Fruit fly (Drosophila melanogaster) whole organism, embryonic: ENCODE data around the gene CG12116.

Experiments used
- Antp ChIP-seq: fragments of 200-800 bp; sonication (Bioruptor generic); optimal IDR thresholded peaks from 3 replicates; lab custom pipeline; 2016; ENCODE audit warnings: missing biosample characterization, missing genetic modification characterization
- CG10147 ChIP-seq: fragments of 200-800 bp; sonication (Bioruptor generic); optimal IDR thresholded peaks from 2 replicates; lab custom pipeline; 2019; ENCODE audit warnings: missing biosample characterization, mild to moderate bottlenecking, missing genetic modification characterization, moderate library complexity
- CG10543 ChIP-seq: fragments of 200-800 bp; sonication (Bioruptor generic); optimal IDR thresholded peaks from 3 replicates; lab custom pipeline; 2017; ENCODE audit warnings: missing biosample characterization, mild to moderate bottlenecking, missing genetic modification characterization, moderate library complexity
- CG12769 ChIP-seq: fragments of 200-800 bp; sonication (Bioruptor generic); optimal IDR thresholded peaks from 2 replicates; lab custom pipeline; 2019; ENCODE audit warnings: missing biosample characterization, mild to moderate bottlenecking, missing genetic modification characterization, moderate library complexity
- CG13424 ChIP-seq: fragments of 200-800 bp; sonication (Bioruptor generic); optimal IDR thresholded peaks from 2 replicates; lab custom pipeline; 2019; ENCODE audit warnings: missing biosample characterization, mild to moderate bottlenecking, missing genetic modification characterization, moderate library complexity
- CG14014 ChIP-seq: fragments of 200-800 bp; sonication (Bioruptor generic); IDR thresholded peaks from 2 replicates; pipeline ENCODE4 v1.3.6; 2022; ENCODE audit warnings: missing biosample characterization, missing genetic modification characterization
- CG1529 ChIP-seq: fragments of 200-800 bp; sonication (Bioruptor generic); optimal IDR thresholded peaks from 3 replicates; lab custom pipeline; 2018; ENCODE audit warnings: missing biosample characterization, missing genetic modification characterization
- CG17361 ChIP-seq: fragments of 200-800 bp; sonication (Bioruptor generic); IDR thresholded peaks from 3 replicates; pipeline ENCODE4 v1.3.6; 2022; ENCODE audit warnings: missing biosample characterization, missing genetic modification characterization
- CG2889 ChIP-seq: fragments of 200-800 bp; sonication (Bioruptor generic); IDR thresholded peaks from 3 replicates; pipeline ENCODE4 v1.3.6; 2022; ENCODE audit warnings: missing biosample characterization, missing genetic modification characterization
- CG32767 ChIP-seq: fragments of 200-800 bp; sonication (Bioruptor generic); IDR thresholded peaks from 2 replicates; pipeline ENCODE4 v1.3.6; 2022; ENCODE audit warnings: missing biosample characterization, missing genetic modification characterization
- CG33213 ChIP-seq: fragments of 200-800 bp; sonication (Bioruptor generic); optimal IDR thresholded peaks from 3 replicates; lab custom pipeline; 2016; ENCODE audit warnings: missing biosample characterization, missing genetic modification characterization
- CG4360 ChIP-seq: fragments of 200-800 bp; sonication (Bioruptor generic); IDR thresholded peaks from 2 replicates; pipeline ENCODE4 v1.3.6; 2022; ENCODE audit warnings: missing biosample characterization, missing genetic modification characterization
- CG4617 ChIP-seq: fragments of 200-800 bp; sonication (Bioruptor generic); optimal IDR thresholded peaks from 3 replicates; lab custom pipeline; 2016; ENCODE audit warnings: missing biosample characterization, missing genetic modification characterization, borderline replicate concordance
- CG4854 ChIP-seq: fragments of 200-800 bp; sonication (Bioruptor generic); optimal IDR thresholded peaks from 2 replicates; lab custom pipeline; 2016; ENCODE audit warnings: missing biosample characterization, missing genetic modification characterization, inconsistent platforms
- CG5180 ChIP-seq: fragments of 200-800 bp; sonication (Bioruptor generic); optimal IDR thresholded peaks from 3 replicates; lab custom pipeline; 2017; ENCODE audit warnings: missing biosample characterization, missing genetic modification characterization, mild to moderate bottlenecking, moderate library complexity, missing genetic modification reagents
- CG5953 ChIP-seq: fragments of 200-800 bp; sonication (Bioruptor generic); IDR thresholded peaks from 2 replicates; pipeline ENCODE4 v1.3.6; 2022; ENCODE audit warnings: missing biosample characterization, missing genetic modification characterization
- CG6791 ChIP-seq: fragments of 200-800 bp; sonication (Bioruptor generic); IDR thresholded peaks from 3 replicates; pipeline ENCODE4 v1.3.6; 2022; ENCODE audit warnings: missing biosample characterization, missing genetic modification characterization; ENCODE audit not compliant: partially characterized antibody
- CG8290 ChIP-seq, 3 experiments: fragments of 200-800 bp; sonication (Bioruptor generic); optimal IDR thresholded peaks; 2 replicates each; lab custom pipeline; 2016 to 2019; ENCODE audit warnings: missing biosample characterization in 3 of 3, missing genetic modification characterization in 3 of 3, mild to moderate bottlenecking in 2 of 3, moderate library complexity in 1 of 3
- CG8478 ChIP-seq: fragments of >200 bp; optimal IDR thresholded peaks from 2 replicates; lab custom pipeline; 2018
- CG9215 ChIP-seq: fragments of 200-800 bp; sonication (Bioruptor generic); IDR thresholded peaks from 2 replicates; pipeline ENCODE4 v1.3.6; 2022; ENCODE audit warnings: missing biosample characterization, missing genetic modification characterization
- CG9817 ChIP-seq: fragments of 200-800 bp; sonication (Bioruptor generic); optimal IDR thresholded peaks from 2 replicates; lab custom pipeline; 2018; ENCODE audit warnings: missing biosample characterization, mild to moderate bottlenecking, missing genetic modification characterization, moderate library complexity
- CoRest ChIP-seq: fragments of 200-800 bp; sonication (Bioruptor generic); optimal IDR thresholded peaks from 3 replicates; lab custom pipeline; 2018; ENCODE audit warnings: missing biosample characterization, mild to moderate bottlenecking, missing genetic modification characterization, moderate library complexity
- CrebB ChIP-seq: fragments of 200-800 bp; sonication (Bioruptor generic); optimal IDR thresholded peaks from 3 replicates; lab custom pipeline; 2018; ENCODE audit warnings: missing biosample characterization, mild to moderate bottlenecking, missing genetic modification characterization
- D19A ChIP-seq: fragments of 200-800 bp; optimal IDR thresholded peaks from 3 replicates; lab custom pipeline; 2019; ENCODE audit warnings: missing biosample characterization, mild to moderate bottlenecking, missing genetic modification characterization, moderate library complexity
- Gsc ChIP-seq: fragments of 200-800 bp; sonication (Bioruptor generic); IDR thresholded peaks from 2 replicates; pipeline ENCODE4 v1.3.6; 2022; ENCODE audit warnings: missing biosample characterization, missing genetic modification characterization
- H15 ChIP-seq: fragments of 200-800 bp; sonication (Bioruptor generic); IDR thresholded peaks from 3 replicates; pipeline ENCODE4 v1.3.6; 2022; ENCODE audit warnings: missing biosample characterization, missing genetic modification characterization
- HLH3B ChIP-seq: fragments of 200-800 bp; sonication (Bioruptor generic); IDR thresholded peaks from 2 replicates; pipeline ENCODE4 v1.3.6; 2022; ENCODE audit warnings: missing biosample characterization, missing genetic modification characterization
- NfI ChIP-seq: fragments of 200-800 bp; sonication (Bioruptor generic); optimal IDR thresholded peaks from 3 replicates; lab custom pipeline; 2018; ENCODE audit warnings: missing biosample characterization, mild to moderate bottlenecking, missing genetic modification characterization, moderate library complexity
- Optix ChIP-seq: fragments of 200-800 bp; sonication (Bioruptor generic); IDR thresholded peaks from 3 replicates; pipeline ENCODE4 v1.3.6; 2022; ENCODE audit warnings: missing biosample characterization, missing genetic modification characterization
- Usf ChIP-seq: fragments of 200-800 bp; sonication (Bioruptor generic); optimal IDR thresholded peaks from 2 replicates; lab custom pipeline; 2017; ENCODE audit warnings: missing genotype, missing biosample characterization, missing genetic modification characterization
- bab2 ChIP-seq: fragments of 200-800 bp; sonication (Bioruptor generic); optimal IDR thresholded peaks from 2 replicates; lab custom pipeline; 2016; ENCODE audit warnings: missing biosample characterization, missing genetic modification characterization
- chinmo ChIP-seq: fragments of 200-800 bp; sonication (Bioruptor generic); IDR thresholded peaks from 4 replicates; pipeline ENCODE4 v1.3.6; 2022; ENCODE audit warnings: missing biosample characterization, missing genetic modification characterization; ENCODE audit not compliant: partially characterized antibody
- chn ChIP-seq: fragments of 200-800 bp; sonication (Bioruptor generic); optimal IDR thresholded peaks from 2 replicates; lab custom pipeline; 2016; ENCODE audit warnings: missing biosample characterization, missing genetic modification characterization
- ci ChIP-seq: fragments of 200-800 bp; sonication (Bioruptor generic); IDR thresholded peaks from 3 replicates; pipeline ENCODE4 v1.3.6; 2022; ENCODE audit warnings: missing biosample characterization, missing genetic modification characterization
- crc ChIP-seq: fragments of 200-800 bp; sonication (Bioruptor generic); optimal IDR thresholded peaks from 2 replicates; lab custom pipeline; 2016; ENCODE audit warnings: missing biosample characterization, missing genetic modification characterization
- dm ChIP-seq: fragments of 200-800 bp; sonication (Bioruptor generic); optimal IDR thresholded peaks from 3 replicates; lab custom pipeline; 2016; ENCODE audit warnings: missing biosample characterization, missing genetic modification characterization
- en ChIP-seq: fragments of 200-800 bp; sonication (Bioruptor generic); optimal IDR thresholded peaks from 2 replicates; lab custom pipeline; 2016; ENCODE audit warnings: missing biosample characterization, missing genetic modification characterization
- fd96Cb ChIP-seq: fragments of 200-800 bp; sonication (Bioruptor generic); optimal IDR thresholded peaks from 2 replicates; lab custom pipeline; 2018; ENCODE audit warnings: missing biosample characterization, mild to moderate bottlenecking, missing genetic modification characterization, moderate library complexity
- gro ChIP-seq: fragments of 200-800 bp; sonication (Bioruptor generic); optimal IDR thresholded peaks from 2 replicates; lab custom pipeline; 2016; ENCODE audit warnings: missing biosample characterization, missing genetic modification characterization
- maf-S ChIP-seq: fragments of 200-800 bp; sonication (Bioruptor generic); optimal IDR thresholded peaks from 2 replicates; lab custom pipeline; 2016; ENCODE audit warnings: missing biosample characterization, missing genetic modification characterization
- prd ChIP-seq, 3 experiments: fragments of >200 bp in 2 of 3; fragments of 200-800 bp in 1 of 3; sonication (Bioruptor generic) in 1 of 3; optimal IDR thresholded peaks in 2 of 3; IDR thresholded peaks in 1 of 3; 2 replicates in 2 of 3; 3 replicates in 1 of 3; pipeline versions ENCODE4 v1.3.6 to Lab custom; 2017 to 2022; ENCODE audit warnings: missing biosample characterization in 1 of 3, missing genetic modification characterization in 1 of 3
- pros ChIP-seq: fragments of 200-800 bp; sonication (Bioruptor generic); optimal IDR thresholded peaks from 3 replicates; lab custom pipeline; 2019; ENCODE audit warnings: missing biosample characterization, mild to moderate bottlenecking, missing genetic modification characterization, moderate library complexity
- run ChIP-seq: fragments of 200-800 bp; sonication (Bioruptor generic); optimal IDR thresholded peaks from 3 replicates; lab custom pipeline; 2018; ENCODE audit warnings: missing biosample characterization, mild to moderate bottlenecking, missing genetic modification characterization
- slbo ChIP-seq: fragments of 200-800 bp; sonication (Bioruptor generic); IDR thresholded peaks from 2 replicates; pipeline ENCODE4 v1.3.6; 2022; ENCODE audit warnings: missing biosample characterization, missing genetic modification characterization
- slou ChIP-seq: fragments of 200-800 bp; sonication (Bioruptor generic); optimal IDR thresholded peaks from 3 replicates; lab custom pipeline; 2016; ENCODE audit warnings: missing biosample characterization, missing genetic modification characterization
- stwl ChIP-seq: fragments of 200-800 bp; sonication (Bioruptor generic); optimal IDR thresholded peaks from 3 replicates; lab custom pipeline; 2018; ENCODE audit warnings: missing biosample characterization, mild to moderate bottlenecking, missing genetic modification characterization, moderate library complexity
- tin ChIP-seq: fragments of 200-800 bp; sonication (Bioruptor generic); optimal IDR thresholded peaks from 3 replicates; lab custom pipeline; 2016; ENCODE audit warnings: missing biosample characterization, missing genetic modification characterization
- unpg ChIP-seq: fragments of 200-800 bp; sonication (Bioruptor generic); optimal IDR thresholded peaks from 3 replicates; lab custom pipeline; 2018; ENCODE audit warnings: missing biosample characterization, mild to moderate bottlenecking, missing genetic modification characterization, moderate library complexity
- vfl ChIP-seq: fragments of 200-800 bp; sonication (Bioruptor generic); optimal IDR thresholded peaks from 2 replicates; lab custom pipeline; 2016; ENCODE audit warnings: missing biosample characterization, missing genetic modification characterization
- wek ChIP-seq: fragments of 200-800 bp; sonication (Bioruptor generic); optimal IDR thresholded peaks from 3 replicates; lab custom pipeline; 2018; ENCODE audit warnings: missing biosample characterization, mild to moderate bottlenecking, missing genetic modification characterization, moderate library complexity

CG12116 gene

DNA sequence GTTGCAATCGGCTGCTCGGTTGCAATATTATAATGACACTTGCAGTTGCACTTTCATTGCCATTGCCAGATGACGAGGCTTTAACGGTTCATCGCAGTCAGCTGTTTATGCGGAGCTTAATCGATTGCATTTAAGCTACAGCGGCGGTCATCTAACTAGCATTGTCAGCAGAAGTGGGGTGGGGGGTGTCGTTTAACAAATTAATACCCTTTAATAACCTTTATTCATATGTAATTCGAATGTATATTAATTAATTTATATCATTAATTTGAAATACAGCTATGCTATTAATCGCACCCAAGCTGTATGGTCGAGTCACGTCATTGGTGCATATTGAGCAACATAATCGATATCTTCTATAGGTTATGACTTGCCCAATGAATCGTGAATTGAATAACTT lies 24.0 kb upstream of the CG12116 start (continued):
- TF ChIP-seq NfI (GFP tag; lab: Kevin White, UChicago): peak; percentile 77
- no peak for TF ChIP-seq bab2 (GFP tag; lab: Kevin White, UChicago)
- no peak for TF ChIP-seq stwl (tag; lab: Kevin White, UChicago)
- TF ChIP-seq CG5953 (GFP tag; lab: Robert Waterston, UW): peak; percentile 87
- peak; percentile 25 for TF ChIP-seq CG4854 (GFP tag; lab: Kevin White, UChicago)
- TF ChIP-seq CG9817 (tag; lab: Kevin White, UChicago): peak; percentile 72
- peak; percentile 76 for TF ChIP-seq run (tag; lab: Kevin White, UChicago)
- TF ChIP-seq ci: peak; percentile 95
- peak; percentile 78 for TF ChIP-seq slbo (GFP tag; lab: Robert Waterston, UW)
- TF ChIP-seq wek (GFP tag; lab: Kevin White, UChicago): peak; percentile 66
- peak; percentile 73; the same call in 1 of the 2 replicates for TF ChIP-seq CG32767 (GFP tag; lab: Robert Waterston, UW)
- no peak for TF ChIP-seq en (GFP tag; lab: Kevin White, UChicago)
- TF ChIP-seq CoRest: peak; percentile 78
- TF ChIP-seq CrebB (tag; lab: Kevin White, UChicago): peak; percentile 6
- peak; percentile 0 for TF ChIP-seq chn
- TF ChIP-seq prd (optimal IDR thresholded peaks at IDR 0.05; lab: Kevin White, UChicago): no peak
- peak; percentile 83 for TF ChIP-seq prd (GFP tag; IDR thresholded peaks at IDR 0.05; lab: Robert Waterston, UW)
- no peak for TF ChIP-seq vfl
- no peak for TF ChIP-seq CG4617
- TF ChIP-seq CG9215 (GFP tag; lab: Robert Waterston, UW): peak; percentile 23; the same call in 1 of the 2 replicates
- TF ChIP-seq CG14014 (GFP tag; lab: Robert Waterston, UW): peak; percentile 85
- TF ChIP-seq CG13424 (tag; lab: Kevin White, UChicago): peak; percentile 83
- TF ChIP-seq CG6791 (GFP tag; lab: Robert Waterston, UW): no peak
- TF ChIP-seq maf-S: no peak
- TF ChIP-seq CG8290 (GFP tag; optimal IDR thresholded peaks at IDR 0.05; lab: Kevin White, UChicago): peak; percentile 4
- peak in 1 of 2 experiments; percentile 51 for TF ChIP-seq CG8290 (tag; optimal IDR thresholded peaks at IDR 0.05; lab: Kevin White, UChicago)
- TF ChIP-seq dm (GFP tag; lab: Kevin White, UChicago): no peak
- peak; percentile 76 for TF ChIP-seq CG5180 (GFP tag; lab: Kevin White, UChicago)
- TF ChIP-seq CG12769 (tag; lab: Kevin White, UChicago): peak; percentile 44
- peak; percentile 79 for TF ChIP-seq tin (GFP tag; lab: Kevin White, UChicago)
- TF ChIP-seq pros: no peak
- TF ChIP-seq unpg (GFP tag; lab: Kevin White, UChicago): peak; percentile 87
- peak; percentile 86 for TF ChIP-seq Optix (GFP tag; lab: Robert Waterston, UW)
- peak; percentile 74 for TF ChIP-seq D19A (tag; lab: Kevin White, UChicago)
- no peak for TF ChIP-seq Gsc (GFP tag; lab: Robert Waterston, UW)
- TF ChIP-seq chinmo (GFP tag; lab: Robert Waterston, UW): no peak
- TF ChIP-seq fd96Cb (tag; lab: Kevin White, UChicago): peak; percentile 85
- TF ChIP-seq CG17361 (GFP tag; lab: Robert Waterston, UW): peak; percentile 71
- TF ChIP-seq CG1529 (GFP tag; lab: Kevin White, UChicago): peak; percentile 46
- TF ChIP-seq HLH3B (GFP tag; lab: Robert Waterston, UW): peak; percentile 92
- TF ChIP-seq CG10147 (GFP tag; lab: Kevin White, UChicago): peak; percentile 44
- TF ChIP-seq CG4360 (GFP tag; lab: Robert Waterston, UW): peak; percentile 43; the same call in 1 of the 2 replicates
- TF ChIP-seq Usf (GFP tag; lab: Kevin White, UChicago): no peak
- no peak for TF ChIP-seq CG33213 (GFP tag; lab: Kevin White, UChicago)
- TF ChIP-seq gro (GFP tag; lab: Kevin White, UChicago): no peak
- no peak for TF ChIP-seq Antp (GFP tag; lab: Kevin White, UChicago)
- TF ChIP-seq CG8478: no peak
- TF ChIP-seq H15 (GFP tag; lab: Robert Waterston, UW): peak; percentile 82
- TF ChIP-seq CG10543 (GFP tag; lab: Kevin White, UChicago): no peak
- no peak for TF ChIP-seq crc (GFP tag; lab: Kevin White, UChicago)
- TF ChIP-seq CG2889 (GFP tag; lab: Robert Waterston, UW): peak; percentile 46; the same call in 2 of the 3 replicates
- TF ChIP-seq slou (GFP tag; lab: Kevin White, UChicago): peak; percentile 39
